Worm (Caenorhabditis elegans): Measurements from ENCODE around the gene mdh-2.

The mdh-2 gene

DNA sequence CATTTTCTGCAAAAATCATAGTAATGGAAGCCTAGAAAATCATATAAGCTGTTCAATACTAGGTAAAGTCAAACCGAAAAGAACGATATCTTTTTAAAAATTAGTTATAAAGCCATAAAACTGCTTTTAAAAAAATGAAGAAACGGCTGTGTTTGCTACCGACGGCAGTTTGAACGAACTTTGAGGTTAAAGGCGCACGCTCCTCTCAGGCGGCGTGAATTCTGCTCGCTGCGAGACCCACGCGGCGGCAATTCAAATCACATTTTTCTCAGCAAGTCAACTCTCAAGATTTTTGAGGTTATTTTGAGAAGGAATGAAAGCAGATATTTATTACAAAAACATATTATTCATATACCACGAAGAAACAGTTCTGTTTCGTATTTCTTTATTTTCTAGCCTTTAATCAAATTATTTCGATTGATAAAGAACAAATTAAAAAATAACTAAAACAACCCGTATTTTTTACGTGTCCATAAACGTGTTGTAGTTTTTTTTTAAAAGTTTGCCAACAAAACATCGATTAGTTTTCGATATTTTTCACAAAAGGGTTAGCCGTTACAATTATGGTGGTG, at the start of gene mdh-2, which contains the start of gene F20H11.4:
mdh-2 (minus strand) TSS at position 6 of the 572 bp plus-strand sequence.
F20H11.4 (plus strand) TSS at position 522 of the 572 bp plus-strand sequence.
- no peak for TF ChIP-seq ceh-13 (GFP tag; optimal IDR thresholded peaks at IDR 0.05)
- no peak for TF ChIP-seq ets-7 (tag; optimal IDR thresholded peaks at IDR 0.05)
- no peak for TF ChIP-seq tbx-11 (GFP tag; IDR thresholded peaks at IDR 0.05)
- TF ChIP-seq aly-1 (tag; optimal IDR thresholded peaks at IDR 0.05), result no peak
- TF ChIP-seq tbx-37 (GFP tag; conservative IDR thresholded peaks at IDR 0.05), result no peak
- TF ChIP-seq ceh-36 (tag; optimal IDR thresholded peaks at IDR 0.05), result no peak
- TF ChIP-seq flt-1 (GFP tag; IDR thresholded peaks at IDR 0.05), result no peak
- no peak for TF ChIP-seq hnd-1 (tag; optimal IDR thresholded peaks at IDR 0.05)
- TF ChIP-seq hmg-4 (GFP tag; optimal IDR thresholded peaks at IDR 0.05), result no peak
- TF ChIP-seq ama-1 (optimal IDR thresholded peaks at IDR 0.05), result no peak
- no peak for TF ChIP-seq B0310.2 (tag; optimal IDR thresholded peaks at IDR 0.05)

DNA sequence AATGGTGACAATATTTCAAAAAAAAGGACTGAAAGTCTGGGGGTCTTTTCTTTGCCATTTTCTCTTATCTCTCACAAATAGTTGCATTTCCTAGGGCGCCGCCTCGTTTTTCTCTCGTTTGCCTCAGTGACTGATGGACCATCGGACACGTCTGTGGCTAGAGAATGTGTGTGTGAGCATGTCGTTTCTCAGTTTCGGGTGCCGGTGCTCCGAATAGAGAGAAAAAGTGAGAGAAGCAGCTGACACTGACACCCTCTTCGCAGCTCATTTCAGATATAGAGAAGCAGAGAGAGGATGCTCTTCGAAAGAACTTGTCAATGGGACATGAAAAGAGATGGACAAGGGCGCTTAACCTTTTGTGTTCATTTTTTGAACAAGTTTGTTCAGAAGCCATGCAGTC, 47.9 kb upstream of the mdh-2 start:
- no peak for TF ChIP-seq ama-1 (optimal IDR thresholded peaks at IDR 0.05)
- TF ChIP-seq sea-1 (GFP tag; conservative IDR thresholded peaks at IDR 0.05), result no peak
- no peak for TF ChIP-seq pes-1 (GFP tag; IDR thresholded peaks at IDR 0.05)
- TF ChIP-seq aly-1 (tag; optimal IDR thresholded peaks at IDR 0.05), result no peak
- TF ChIP-seq ets-7 (tag; optimal IDR thresholded peaks at IDR 0.05), result no peak
- no peak for TF ChIP-seq hmbx-1 (tag; optimal IDR thresholded peaks at IDR 0.05)
- no peak for TF ChIP-seq tra-4 (tag; optimal IDR thresholded peaks at IDR 0.05)
- TF ChIP-seq hmg-4 (GFP tag; optimal IDR thresholded peaks at IDR 0.05), result no peak
- no peak for TF ChIP-seq ceh-13 (GFP tag; optimal IDR thresholded peaks at IDR 0.05)
- no peak for TF ChIP-seq flt-1 (GFP tag; IDR thresholded peaks at IDR 0.05)
- no peak for TF ChIP-seq scrt-1 (GFP tag; IDR thresholded peaks at IDR 0.05)
- TF ChIP-seq B0310.2 (tag; optimal IDR thresholded peaks at IDR 0.05), result no peak
- no peak for TF ChIP-seq tbx-37 (GFP tag; conservative IDR thresholded peaks at IDR 0.05)

DNA sequence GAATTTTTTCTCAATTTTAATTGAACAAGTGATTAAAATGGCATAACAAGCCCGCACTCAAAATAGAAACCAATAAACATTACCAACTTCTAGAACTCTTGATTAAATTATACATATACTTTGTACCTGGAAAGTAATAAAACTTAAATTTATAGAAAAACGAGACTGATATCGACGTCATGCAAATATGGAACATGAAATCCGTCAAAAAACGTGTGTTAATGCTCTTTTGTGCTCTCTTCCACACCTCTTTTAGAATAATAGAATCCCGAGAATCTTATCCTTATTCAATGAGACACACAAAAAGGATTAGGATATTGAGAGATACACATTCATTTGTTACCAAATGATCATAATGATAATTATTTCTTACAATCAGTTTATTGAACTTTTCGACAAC, 46.0 kb upstream of the mdh-2 start:
- TF ChIP-seq hnd-1 (tag; optimal IDR thresholded peaks at IDR 0.05) (no peak), ama-1 (optimal IDR thresholded peaks at IDR 0.05) (no peak), tra-4 (tag; optimal IDR thresholded peaks at IDR 0.05) (no peak), scrt-1 (GFP tag; IDR thresholded peaks at IDR 0.05) (no peak), tbx-37 (GFP tag; conservative IDR thresholded peaks at IDR 0.05) (no peak), pes-1 (GFP tag; IDR thresholded peaks at IDR 0.05) (no peak), ets-7 (tag; optimal IDR thresholded peaks at IDR 0.05) (no peak), ceh-13 (GFP tag; optimal IDR thresholded peaks at IDR 0.05) (no peak)

DNA sequence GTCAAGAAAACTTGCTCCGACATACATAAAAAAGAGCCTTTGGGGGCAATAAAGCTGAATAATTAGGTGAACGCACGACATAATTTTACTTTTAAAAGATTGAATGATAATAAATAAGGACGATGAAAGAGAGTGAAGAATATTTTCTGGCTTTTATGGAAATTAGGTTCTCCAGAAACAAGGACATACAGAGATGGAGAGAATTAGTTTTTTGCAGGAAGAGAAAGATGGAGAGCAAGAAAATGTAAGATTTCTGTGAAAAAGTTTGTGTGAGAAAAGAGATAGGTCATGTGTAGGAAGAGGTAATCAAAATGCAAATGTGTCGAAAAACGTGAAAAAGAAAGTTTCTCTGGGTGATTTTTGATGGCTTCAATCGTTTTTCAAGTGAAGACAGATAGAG, 44.1 kb upstream of the mdh-2 start, which contains the start of gene pdfr-1:
pdfr-1 (minus strand) TSS at position 101 of the 400 bp plus-strand sequence.
- TF ChIP-seq pes-1 (GFP tag; IDR thresholded peaks at IDR 0.05) (no peak), hnd-1 (tag; optimal IDR thresholded peaks at IDR 0.05) (no peak), ceh-36 (tag; optimal IDR thresholded peaks at IDR 0.05) (no peak), hmbx-1 (tag; optimal IDR thresholded peaks at IDR 0.05) (no peak), tbx-37 (GFP tag; conservative IDR thresholded peaks at IDR 0.05) (no peak), tra-4 (tag; optimal IDR thresholded peaks at IDR 0.05) (no peak), B0310.2 (tag; optimal IDR thresholded peaks at IDR 0.05) (no peak), scrt-1 (GFP tag; IDR thresholded peaks at IDR 0.05) (no peak), F13C5.2 (tag; optimal IDR thresholded peaks at IDR 0.05) (no peak), sea-1 (GFP tag; conservative IDR thresholded peaks at IDR 0.05) (no peak), tbx-11 (GFP tag; IDR thresholded peaks at IDR 0.05) (no peak), hmg-4 (GFP tag; optimal IDR thresholded peaks at IDR 0.05) (no peak)

DNA sequence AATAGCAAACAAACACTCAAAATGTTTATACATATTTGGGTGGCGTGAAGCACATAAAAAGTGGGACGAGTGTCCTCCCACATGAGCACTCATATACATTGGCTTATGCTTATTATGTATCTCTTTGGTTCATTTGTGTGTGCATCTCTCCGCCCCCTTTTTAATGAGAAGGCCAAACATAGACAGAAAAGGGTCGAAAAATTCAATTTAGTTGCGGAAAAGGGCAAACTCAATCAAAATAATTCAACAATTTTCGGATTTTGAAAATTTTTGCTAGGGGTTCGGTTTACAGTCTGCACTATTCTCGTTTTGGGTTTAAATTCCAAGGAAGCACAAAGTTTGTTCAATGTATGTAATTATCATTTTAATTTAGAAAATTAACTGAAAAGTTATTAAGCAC, 39.7 kb upstream of the mdh-2 start:
- no peak for TF ChIP-seq tra-4 (tag; optimal IDR thresholded peaks at IDR 0.05)
- no peak for TF ChIP-seq hmbx-1 (tag; optimal IDR thresholded peaks at IDR 0.05)
- TF ChIP-seq ets-7 (tag; optimal IDR thresholded peaks at IDR 0.05), result no peak
- TF ChIP-seq flt-1 (GFP tag; IDR thresholded peaks at IDR 0.05), result no peak
- no peak for TF ChIP-seq aly-1 (tag; optimal IDR thresholded peaks at IDR 0.05)
- no peak for TF ChIP-seq hmg-4 (GFP tag; optimal IDR thresholded peaks at IDR 0.05)
- no peak for TF ChIP-seq tbx-11 (GFP tag; IDR thresholded peaks at IDR 0.05)
- no peak for TF ChIP-seq tbx-37 (GFP tag; conservative IDR thresholded peaks at IDR 0.05)
- TF ChIP-seq B0310.2 (tag; optimal IDR thresholded peaks at IDR 0.05), result no peak
- no peak for TF ChIP-seq scrt-1 (GFP tag; IDR thresholded peaks at IDR 0.05)
- TF ChIP-seq ceh-36 (tag; optimal IDR thresholded peaks at IDR 0.05), result no peak
- no peak for TF ChIP-seq pes-1 (GFP tag; IDR thresholded peaks at IDR 0.05)
- no peak for TF ChIP-seq F13C5.2 (tag; optimal IDR thresholded peaks at IDR 0.05)
- TF ChIP-seq hnd-1 (tag; optimal IDR thresholded peaks at IDR 0.05), result no peak
- TF ChIP-seq ceh-13 (GFP tag; optimal IDR thresholded peaks at IDR 0.05), result no peak

DNA sequence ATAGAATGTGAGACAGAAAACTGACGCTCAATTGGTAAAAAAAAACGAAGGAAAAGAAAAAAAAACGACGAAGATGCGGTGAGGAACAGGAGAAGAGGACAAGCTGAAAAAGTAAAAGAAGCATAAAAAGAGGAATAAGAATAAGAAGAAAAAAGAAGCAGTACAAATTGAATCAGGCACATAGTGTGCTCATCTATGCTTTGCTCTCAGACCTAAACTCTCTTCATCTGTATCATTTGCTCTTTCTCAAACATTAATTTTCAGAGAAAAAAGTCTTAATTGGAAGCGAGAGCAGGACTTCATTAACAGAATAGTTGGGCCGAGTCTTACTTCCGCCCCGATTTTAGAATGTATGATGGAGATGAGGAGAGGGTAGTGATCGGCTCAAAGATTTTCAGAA, 39.0 kb upstream of the mdh-2 start:
- TF ChIP-seq hnd-1 (tag; optimal IDR thresholded peaks at IDR 0.05) (no peak), F13C5.2 (tag; optimal IDR thresholded peaks at IDR 0.05) (no peak), B0310.2 (tag; optimal IDR thresholded peaks at IDR 0.05) (no peak), tbx-11 (GFP tag; IDR thresholded peaks at IDR 0.05) (no peak), hmbx-1 (tag; optimal IDR thresholded peaks at IDR 0.05) (no peak), ceh-36 (tag; optimal IDR thresholded peaks at IDR 0.05) (no peak)

ce11 chrIII:6645305-6645704, 37.4 kb upstream of the mdh-2 start:
- TF ChIP-seq sea-1 (GFP tag; conservative IDR thresholded peaks at IDR 0.05) (no peak), tbx-11 (GFP tag; IDR thresholded peaks at IDR 0.05) (no peak), ceh-36 (tag; optimal IDR thresholded peaks at IDR 0.05) (no peak), F13C5.2 (tag; optimal IDR thresholded peaks at IDR 0.05) (no peak), ama-1 (optimal IDR thresholded peaks at IDR 0.05) (no peak), ets-7 (tag; optimal IDR thresholded peaks at IDR 0.05) (no peak), flt-1 (GFP tag; IDR thresholded peaks at IDR 0.05) (no peak), hnd-1 (tag; optimal IDR thresholded peaks at IDR 0.05) (no peak), scrt-1 (GFP tag; IDR thresholded peaks at IDR 0.05) (no peak)

ce11 chrIII:6639028-6639427, 31.1 kb upstream of the mdh-2 start:
- TF ChIP-seq hnd-1 (tag; optimal IDR thresholded peaks at IDR 0.05) (no peak), hmbx-1 (tag; optimal IDR thresholded peaks at IDR 0.05) (no peak), ama-1 (optimal IDR thresholded peaks at IDR 0.05) (no peak), scrt-1 (GFP tag; IDR thresholded peaks at IDR 0.05) (no peak), ceh-13 (GFP tag; optimal IDR thresholded peaks at IDR 0.05) (no peak), flt-1 (GFP tag; IDR thresholded peaks at IDR 0.05) (no peak), pes-1 (GFP tag; IDR thresholded peaks at IDR 0.05) (no peak), F13C5.2 (tag; optimal IDR thresholded peaks at IDR 0.05) (no peak), hmg-4 (GFP tag; optimal IDR thresholded peaks at IDR 0.05) (no peak), tbx-37 (GFP tag; conservative IDR thresholded peaks at IDR 0.05) (no peak), ceh-36 (tag; optimal IDR thresholded peaks at IDR 0.05) (no peak), B0310.2 (tag; optimal IDR thresholded peaks at IDR 0.05) (no peak), tra-4 (tag; optimal IDR thresholded peaks at IDR 0.05) (no peak), ets-7 (tag; optimal IDR thresholded peaks at IDR 0.05) (no peak), sea-1 (GFP tag; conservative IDR thresholded peaks at IDR 0.05) (no peak)

All from whole organism, early embryonic.